Fruit fly (Drosophila melanogaster): ENCODE measurements around the gene CG7289.

DNA sequence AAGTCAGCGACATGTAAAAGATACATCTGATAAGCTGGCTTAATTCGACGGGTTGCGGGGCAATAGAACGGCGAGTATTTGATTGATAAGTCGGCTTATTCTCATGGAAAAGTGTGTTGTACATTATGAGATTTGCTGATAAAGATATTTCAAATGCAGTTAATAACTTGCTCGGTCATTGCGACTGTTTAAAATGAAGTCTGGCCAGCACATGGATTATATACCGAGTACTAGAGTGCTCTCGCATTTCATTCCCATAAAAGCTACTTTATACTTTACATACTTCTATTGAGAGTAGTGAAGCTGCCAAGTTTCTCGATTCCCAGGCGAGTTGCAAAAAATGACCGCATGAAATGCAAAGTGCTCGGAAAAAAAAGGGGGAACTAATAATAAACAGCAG, 14.2 kb upstream of the CG7289 start:
- TF ChIP-seq CG8478 (optimal IDR thresholded peaks at IDR 0.05) = no peak
- no peak for TF ChIP-seq psq (optimal IDR thresholded peaks at IDR 0.05)

Measured in whole organism.